Worm (Caenorhabditis elegans) whole organism, young adult: Measurements from ENCODE around the gene C47G2.4.

Source experiments
- B0035.1 ChIP-seq: sonication (generic microtip); optimal IDR thresholded peaks from 2 replicates; lab custom pipeline; 2016; ENCODE audit warnings: missing genetic modification characterization, mild to moderate bottlenecking, missing compliant biosample characterization, missing genotype, missing genetic modification reagents
- F22D6.2 ChIP-seq: sonication (generic microtip); optimal IDR thresholded peaks from 2 replicates; lab custom pipeline; 2016; ENCODE audit warnings: mild to moderate bottlenecking, missing genetic modification characterization, missing compliant biosample characterization
- F33H1.4 ChIP-seq: fragments of 200-800 bp; sonication (Bioruptor generic); IDR thresholded peaks from 2 replicates; pipeline ENCODE4 v1.3.6; 2022; ENCODE audit warnings: missing genetic modification reagents, missing genetic modification characterization, missing compliant biosample characterization
- F52B5.7 ChIP-seq: sonication (generic microtip); optimal IDR thresholded peaks from 2 replicates; lab custom pipeline; 2016; ENCODE audit warnings: mild to moderate bottlenecking, missing genetic modification characterization, missing compliant biosample characterization
- F57A8.1 ChIP-seq: fragments of 200-800 bp; sonication (Bioruptor generic); optimal IDR thresholded peaks from 2 replicates; lab custom pipeline; 2018; ENCODE audit warnings: mild to moderate bottlenecking, missing genetic modification characterization, moderate library complexity, missing compliant biosample characterization
- Y53G8AR.9 ChIP-seq: fragments of 200-800 bp; sonication (Bioruptor generic); conservative IDR thresholded peaks from 2 replicates; pipeline ENCODE4 v1.3.6; 2022; ENCODE audit warnings: missing genetic modification reagents, missing genetic modification characterization, missing compliant biosample characterization
- Y56A3A.18 ChIP-seq: fragments of 200-800 bp; sonication (Bioruptor generic); IDR thresholded peaks from 2 replicates; pipeline ENCODE4 v1.3.6; 2022; ENCODE audit warnings: missing genetic modification reagents, missing genetic modification characterization, missing compliant biosample characterization
- Y67H2A.10 ChIP-seq: fragments of 200-800 bp; sonication (Bioruptor generic); conservative IDR thresholded peaks from 2 replicates; pipeline ENCODE4 v1.3.6; 2022; ENCODE audit warnings: missing genetic modification reagents, missing genetic modification characterization, missing compliant biosample characterization
- ama-1 ChIP-seq, 3 experiments: fragments of 150-350 bp in 1 of 3; sonication (generic microtip) in 2 of 3; optimal IDR thresholded peaks; 2 replicates each; lab custom pipeline; 2014 to 2018; ENCODE audit warnings: missing biosample characterization in 2 of 3, missing genetic modification characterization in 2 of 3, missing genetic modification reagents in 2 of 3
- aptf-3 ChIP-seq: fragments of 200-800 bp; sonication (Bioruptor generic); IDR thresholded peaks from 2 replicates; pipeline ENCODE4 v1.3.6; 2022; ENCODE audit warnings: missing genetic modification characterization, missing compliant biosample characterization
- atf-7 ChIP-seq: sonication (generic microtip); optimal IDR thresholded peaks from 2 replicates; lab custom pipeline; 2017; ENCODE audit warnings: mild to moderate bottlenecking, missing genetic modification characterization, missing compliant biosample characterization
- athp-1 ChIP-seq: sonication (generic microtip); optimal IDR thresholded peaks from 2 replicates; lab custom pipeline; 2017; ENCODE audit warnings: mild to moderate bottlenecking, missing genetic modification characterization, missing compliant biosample characterization
- attf-5 ChIP-seq: fragments of 200-800 bp; sonication (Bioruptor generic); optimal IDR thresholded peaks from 2 replicates; lab custom pipeline; 2018; ENCODE audit warnings: mild to moderate bottlenecking, missing genetic modification characterization, missing compliant biosample characterization
- bed-2 ChIP-seq: fragments of 200-800 bp; sonication (Bioruptor generic); IDR thresholded peaks from 2 replicates; pipeline ENCODE4 v1.3.6; 2022; ENCODE audit warnings: missing genetic modification reagents, missing genetic modification characterization, missing compliant biosample characterization
- ccch-3 ChIP-seq: fragments of 200-800 bp; sonication (Bioruptor generic); optimal IDR thresholded peaks from 2 replicates; lab custom pipeline; 2018; ENCODE audit warnings: mild to moderate bottlenecking, missing genetic modification characterization, missing compliant biosample characterization
- cebp-2 ChIP-seq: fragments of 200-800 bp; sonication (Bioruptor generic); IDR thresholded peaks from 2 replicates; pipeline ENCODE4 v1.3.6; 2022; ENCODE audit warnings: missing genetic modification characterization, missing compliant biosample characterization
- ceh-100 ChIP-seq: fragments of 200-800 bp; sonication (Bioruptor generic); IDR thresholded peaks from 2 replicates; pipeline ENCODE4 v1.3.6; 2022; ENCODE audit warnings: missing genetic modification reagents, missing genetic modification characterization, missing compliant biosample characterization
- ceh-91 ChIP-seq: fragments of 200-800 bp; sonication (Bioruptor generic); IDR thresholded peaks from 2 replicates; pipeline ENCODE4 v1.3.6; 2022; ENCODE audit warnings: missing genetic modification reagents, missing genetic modification characterization, missing compliant biosample characterization
- die-1 ChIP-seq: sonication (generic microtip); optimal IDR thresholded peaks from 2 replicates; lab custom pipeline; 2016; ENCODE audit warnings: missing genotype, mild to moderate bottlenecking, missing genetic modification characterization, missing compliant biosample characterization
- egl-18 ChIP-seq: fragments of 200-800 bp; sonication (Bioruptor generic); IDR thresholded peaks from 2 replicates; pipeline ENCODE4 v1.3.6; 2022; ENCODE audit warnings: missing genetic modification reagents, missing genetic modification characterization, missing compliant biosample characterization
- egl-44 ChIP-seq: fragments of 200-800 bp; sonication (Bioruptor generic); IDR thresholded peaks from 2 replicates; pipeline ENCODE4 v1.3.6; 2022; ENCODE audit warnings: missing genetic modification reagents, missing genetic modification characterization, missing compliant biosample characterization
- ekl-4 ChIP-seq: fragments of 200-800 bp; sonication (Bioruptor generic); IDR thresholded peaks from 2 replicates; pipeline ENCODE4 v1.3.6; 2022; ENCODE audit warnings: missing genetic modification reagents, missing genetic modification characterization, missing compliant biosample characterization
- gei-17 ChIP-seq: fragments of 200-800 bp; sonication (Bioruptor generic); optimal IDR thresholded peaks from 2 replicates; lab custom pipeline; 2018; ENCODE audit warnings: mild to moderate bottlenecking, missing genetic modification characterization, missing compliant biosample characterization
- him-1 ChIP-seq: sonication (generic microtip); optimal IDR thresholded peaks from 2 replicates; lab custom pipeline; 2016; ENCODE audit warnings: missing genotype, missing genetic modification reagents, missing genetic modification characterization, missing compliant biosample characterization
- hlh-12 ChIP-seq: sonication (generic microtip); optimal IDR thresholded peaks from 2 replicates; lab custom pipeline; 2016; ENCODE audit warnings: missing genetic modification characterization, missing compliant biosample characterization
- hmg-1.2 ChIP-seq: fragments of 200-800 bp; sonication (Bioruptor generic); IDR thresholded peaks from 2 replicates; pipeline ENCODE4 v1.3.6; 2022; ENCODE audit warnings: missing genetic modification reagents, missing genetic modification characterization, missing compliant biosample characterization
- hmg-20 ChIP-seq: fragments of 200-800 bp; sonication (Bioruptor generic); IDR thresholded peaks from 2 replicates; pipeline ENCODE4 v1.3.6; 2022; ENCODE audit warnings: missing genetic modification reagents, missing genetic modification characterization, missing compliant biosample characterization
- let-607 ChIP-seq, 2 experiments: fragments of 200-800 bp in 1 of 2; sonication (Bioruptor generic) in 1 of 2; sonication (generic microtip) in 1 of 2; optimal IDR thresholded peaks; 2 replicates each; lab custom pipeline; 2016 to 2018; ENCODE audit warnings: mild to moderate bottlenecking in 2 of 2, missing compliant biosample characterization in 2 of 2, missing genetic modification characterization in 2 of 2, moderate library complexity in 2 of 2, missing genotype in 1 of 2
- lin-26 ChIP-seq: fragments of 200-800 bp; sonication (Bioruptor generic); IDR thresholded peaks from 2 replicates; pipeline ENCODE4 v1.3.6; 2022; ENCODE audit warnings: missing genetic modification reagents, missing genetic modification characterization, missing compliant biosample characterization
- lin-35 ChIP-seq, 3 experiments: fragments of 150-350 bp in 2 of 3; sonication (generic microtip) in 1 of 3; optimal IDR thresholded peaks; 2 replicates each; lab custom pipeline; 2014 to 2018; ENCODE audit warnings: missing biosample characterization in 3 of 3, missing genetic modification characterization in 3 of 3, missing genetic modification reagents in 3 of 3
- lin-40 ChIP-seq: sonication (generic microtip); optimal IDR thresholded peaks from 2 replicates; lab custom pipeline; 2016; ENCODE audit warnings: missing genetic modification characterization, mild to moderate bottlenecking, missing compliant biosample characterization, missing genotype, missing genetic modification reagents
- madf-10 ChIP-seq: sonication (generic microtip); optimal IDR thresholded peaks from 2 replicates; lab custom pipeline; 2016; ENCODE audit warnings: mild to moderate bottlenecking, missing genetic modification characterization, missing compliant biosample characterization
- madf-3 ChIP-seq: fragments of 200-800 bp; sonication (Bioruptor generic); IDR thresholded peaks from 2 replicates; pipeline ENCODE4 v1.3.6; 2022; ENCODE audit warnings: missing genetic modification reagents, missing genetic modification characterization, missing compliant biosample characterization
- mel-28 ChIP-seq: sonication (generic microtip); optimal IDR thresholded peaks from 2 replicates; lab custom pipeline; 2016; ENCODE audit warnings: borderline replicate concordance, mild to moderate bottlenecking, missing genetic modification characterization, missing compliant biosample characterization
- nhr-90 ChIP-seq: sonication (generic microtip); optimal IDR thresholded peaks from 2 replicates; lab custom pipeline; 2016; ENCODE audit warnings: missing genotype, mild to moderate bottlenecking, missing genetic modification characterization, missing compliant biosample characterization
- rpc-1 ChIP-seq, 2 experiments: fragments of 150-350 bp in 1 of 2; sonication (generic microtip) in 1 of 2; optimal IDR thresholded peaks; 2 replicates each; lab custom pipeline; 2014 to 2018; ENCODE audit warnings: missing biosample characterization in 1 of 2, missing genetic modification characterization in 1 of 2, missing genetic modification reagents in 1 of 2, missing genotype in 1 of 2
- sea-2 ChIP-seq: fragments of 200-800 bp; sonication (Bioruptor generic); IDR thresholded peaks from 2 replicates; pipeline ENCODE4 v1.3.6; 2022; ENCODE audit warnings: missing genetic modification characterization, missing compliant biosample characterization
- sptf-2 ChIP-seq: fragments of 200-800 bp; sonication (Bioruptor generic); optimal IDR thresholded peaks from 2 replicates; lab custom pipeline; 2018; ENCODE audit warnings: mild to moderate bottlenecking, missing genetic modification characterization, missing compliant biosample characterization
- tbp1 ChIP-seq: fragments of 200-800 bp; sonication (Bioruptor generic); optimal IDR thresholded peaks from 2 replicates; lab custom pipeline; 2018; ENCODE audit warnings: mild to moderate bottlenecking, missing genetic modification characterization, missing compliant biosample characterization
- tbx-9 ChIP-seq: sonication (generic microtip); optimal IDR thresholded peaks from 2 replicates; lab custom pipeline; 2016; ENCODE audit warnings: borderline replicate concordance, missing genetic modification characterization, inconsistent platforms, missing compliant biosample characterization
- tlf-1 ChIP-seq: fragments of 200-800 bp; sonication (Bioruptor generic); optimal IDR thresholded peaks from 2 replicates; lab custom pipeline; 2018; ENCODE audit warnings: mild to moderate bottlenecking, missing genetic modification characterization, missing compliant biosample characterization
- unc-62 ChIP-seq: fragments of 150-350 bp; optimal IDR thresholded peaks from 2 replicates; lab custom pipeline; 2014; ENCODE audit warnings: missing biosample characterization, missing genetic modification reagents, missing genetic modification characterization
- zfh-2 ChIP-seq: fragments of 200-800 bp; sonication (Bioruptor generic); conservative IDR thresholded peaks from 2 replicates; pipeline ENCODE4 v1.3.6; 2022; ENCODE audit warnings: missing genetic modification reagents, missing genetic modification characterization, missing compliant biosample characterization
- zim-3 ChIP-seq: sonication (generic microtip); optimal IDR thresholded peaks from 2 replicates; lab custom pipeline; 2017; ENCODE audit warnings: mild to moderate bottlenecking, missing genetic modification characterization, moderate library complexity, missing compliant biosample characterization
- ztf-18 ChIP-seq: sonication (generic microtip); optimal IDR thresholded peaks from 2 replicates; lab custom pipeline; 2016; ENCODE audit warnings: missing genotype, mild to moderate bottlenecking, missing genetic modification characterization, missing compliant biosample characterization
- ztf-25 ChIP-seq: fragments of 200-800 bp; sonication (Bioruptor generic); IDR thresholded peaks from 2 replicates; pipeline ENCODE4 v1.3.6; 2022; ENCODE audit warnings: missing genetic modification reagents, missing genetic modification characterization, missing compliant biosample characterization
- ztf-6 ChIP-seq: fragments of 200-800 bp; sonication (Bioruptor generic); IDR thresholded peaks from 2 replicates; pipeline ENCODE4 v1.3.6; 2022; ENCODE audit warnings: missing genetic modification reagents, missing genetic modification characterization, missing compliant biosample characterization

C47G2.4 gene

DNA sequence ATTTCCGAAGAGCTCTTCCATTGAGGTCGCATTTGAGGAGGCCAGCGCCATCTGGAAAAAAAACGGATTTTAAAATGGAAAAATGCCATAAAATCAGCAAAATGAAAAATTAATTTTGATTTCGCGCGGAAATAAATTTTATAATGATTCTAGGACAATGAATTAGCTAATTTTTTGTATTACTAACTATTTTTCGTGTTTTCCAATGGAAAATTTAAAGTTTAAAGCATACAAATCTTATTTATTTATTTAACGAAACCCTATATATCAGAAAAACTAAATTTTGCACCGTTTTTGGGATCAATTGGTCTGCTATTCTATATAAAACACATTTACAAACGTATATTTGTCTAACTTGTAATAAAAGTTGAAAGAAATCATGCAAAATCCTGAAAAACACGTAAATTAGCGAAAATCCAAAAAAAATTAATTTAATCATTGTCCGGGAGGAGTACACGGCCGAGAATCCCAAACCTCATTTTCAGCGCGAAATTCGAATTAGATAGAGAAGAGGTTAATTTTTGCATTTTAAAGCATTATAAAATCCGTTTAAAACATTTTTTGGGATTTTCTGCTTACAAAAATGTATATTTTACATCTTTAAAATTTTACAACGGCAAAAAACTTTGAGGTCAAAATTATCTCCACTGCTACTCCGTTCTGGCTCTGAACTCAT, 3.2 kb downstream of the C47G2.4 start, which contains the start of gene C47G2.3 (continued):
- TF ChIP-seq Y67H2A.10 (no peak), aptf-3 (GFP tag; lab: Robert Waterston, UW) (no peak), hmg-1.2 (GFP tag; lab: Robert Waterston, UW) (0 out of 2 replicates have a peak, but pooled peaks have one; percentile 8), tlf-1 (GFP tag; lab: Kevin White, UChicago) (peak; percentile 17), unc-62 (GFP tag; lab: Kevin White, UChicago) (no peak), Y56A3A.18 (GFP tag; lab: Robert Waterston, UW) (no peak), tbp1 (peak; percentile 18), madf-10 (tag; lab: Kevin White, UChicago) (peak; percentile 9), ztf-6 (GFP tag; lab: Robert Waterston, UW) (no peak), zim-3 (tag; lab: Kevin White, UChicago) (no peak), sea-2 (GFP tag; lab: Robert Waterston, UW) (no peak), zfh-2 (no peak), sptf-2 (GFP tag; lab: Kevin White, UChicago) (no peak), ztf-25 (GFP tag; lab: Robert Waterston, UW) (0 out of 2 replicates have a peak, but pooled peaks have one; percentile 39), madf-3 (0 out of 2 replicates have a peak, but pooled peaks have one; percentile 57), Y53G8AR.9 (GFP tag; lab: Robert Waterston, UW) (no peak), egl-44 (no peak), lin-26 (GFP tag; lab: Robert Waterston, UW) (no peak), hmg-20 (0 out of 2 replicates have a peak, but pooled peaks have one; percentile 26), hlh-12 (no peak), egl-18 (GFP tag; lab: Robert Waterston, UW) (no peak), mel-28 (tag; lab: Kevin White, UChicago) (no peak), B0035.1 (tag; lab: Kevin White, UChicago) (no peak), F33H1.4 (peak; percentile 43; the same call in 1 of the 2 replicates), athp-1 (tag; lab: Kevin White, UChicago) (peak; percentile 67), lin-40 (tag; lab: Kevin White, UChicago) (no peak), F22D6.2 (tag; lab: Kevin White, UChicago) (no peak), lin-35 (GFP tag; optimal IDR thresholded peaks at IDR 0.05; lab: Kevin White, UChicago) (peak in 1 of 3 experiments; percentile 78), ama-1 (optimal IDR thresholded peaks at IDR 0.05; lab: Kevin White, UChicago) (no peak), ama-1 (GFP tag; optimal IDR thresholded peaks at IDR 0.05; lab: Kevin White, UChicago) (peak in 1 of 2 experiments; percentile 6), F52B5.7 (tag; lab: Kevin White, UChicago) (no peak), F57A8.1 (GFP tag; lab: Kevin White, UChicago) (no peak), ccch-3 (GFP tag; lab: Kevin White, UChicago) (peak; percentile 13), ekl-4 (GFP tag; lab: Robert Waterston, UW) (peak; percentile 37; the same call in 1 of the 2 replicates), attf-5 (GFP tag; lab: Kevin White, UChicago) (no peak), ztf-18 (tag; lab: Kevin White, UChicago) (peak; percentile 20), cebp-2 (GFP tag; lab: Robert Waterston, UW) (no peak), tbx-9 (tag; lab: Kevin White, UChicago) (no peak), nhr-90 (tag; lab: Kevin White, UChicago) (no peak), ceh-100 (GFP tag; lab: Robert Waterston, UW) (no peak), ceh-91 (peak; percentile 49; the same call in 1 of the 2 replicates), him-1 (tag; lab: Kevin White, UChicago) (peak; percentile 38), gei-17 (GFP tag; lab: Kevin White, UChicago) (no peak), rpc-1 (optimal IDR thresholded peaks at IDR 0.05; lab: Kevin White, UChicago) (no peak), rpc-1 (tag; optimal IDR thresholded peaks at IDR 0.05; lab: Kevin White, UChicago) (no peak), atf-7 (tag; lab: Kevin White, UChicago) (no peak), bed-2 (GFP tag; lab: Robert Waterston, UW) (0 out of 2 replicates have a peak, but pooled peaks have one; percentile 51), let-607 (tag; optimal IDR thresholded peaks at IDR 0.05; lab: Kevin White, UChicago) (peak in 1 of 2 experiments; percentile 51), die-1 (tag; lab: Kevin White, UChicago) (no peak)
